Worm (Caenorhabditis elegans) whole organism, early embryonic: Measurements from ENCODE around the gene mrpl-40.

Source experiments
- B0310.2 ChIP-seq: sonication (generic microtip); optimal IDR thresholded peaks from 2 replicates; lab custom pipeline; 2016; ENCODE audit warnings: mild to moderate bottlenecking, missing genetic modification characterization, missing compliant biosample characterization
- F13C5.2 ChIP-seq: sonication (generic microtip); optimal IDR thresholded peaks from 2 replicates; lab custom pipeline; 2017; ENCODE audit warnings: mild to moderate bottlenecking, missing genetic modification characterization, inconsistent platforms, missing compliant biosample characterization
- aly-1 ChIP-seq: sonication (generic microtip); optimal IDR thresholded peaks from 2 replicates; lab custom pipeline; 2016; ENCODE audit warnings: missing genetic modification characterization, missing compliant biosample characterization
- ama-1 ChIP-seq: fragments of 150-350 bp; optimal IDR thresholded peaks from 2 replicates; lab custom pipeline; 2014
- ceh-36 ChIP-seq: sonication (generic microtip); optimal IDR thresholded peaks from 2 replicates; lab custom pipeline; 2016; ENCODE audit warnings: missing genetic modification characterization, inconsistent platforms, missing compliant biosample characterization
- ets-7 ChIP-seq: sonication (generic microtip); optimal IDR thresholded peaks from 2 replicates; lab custom pipeline; 2016; ENCODE audit warnings: missing genotype, missing genetic modification characterization, missing compliant biosample characterization
- flt-1 ChIP-seq: fragments of 200-800 bp; sonication (Bioruptor generic); IDR thresholded peaks from 2 replicates; pipeline ENCODE4 v1.3.6; 2022; ENCODE audit warnings: missing genetic modification characterization, missing compliant biosample characterization
- hmg-4 ChIP-seq: fragments of 200-800 bp; sonication (Bioruptor generic); optimal IDR thresholded peaks from 2 replicates; lab custom pipeline; 2018; ENCODE audit warnings: mild to moderate bottlenecking, missing genetic modification characterization, missing compliant biosample characterization
- hnd-1 ChIP-seq: sonication (generic microtip); optimal IDR thresholded peaks from 2 replicates; lab custom pipeline; 2016; ENCODE audit warnings: missing genetic modification characterization, missing compliant biosample characterization
- pes-1 ChIP-seq: fragments of 200-800 bp; sonication (Bioruptor generic); IDR thresholded peaks from 2 replicates; pipeline ENCODE4 v1.3.6; 2022; ENCODE audit warnings: missing genetic modification reagents, missing genetic modification characterization, missing compliant biosample characterization
- sea-1 ChIP-seq: fragments of 200-800 bp; sonication (Bioruptor generic); conservative IDR thresholded peaks from 2 replicates; pipeline ENCODE4 v1.3.6; 2022; ENCODE audit warnings: missing genetic modification characterization, missing compliant biosample characterization
- tbx-37 ChIP-seq: fragments of 200-800 bp; sonication (Bioruptor generic); conservative IDR thresholded peaks from 2 replicates; pipeline ENCODE4 v1.3.6; 2022; ENCODE audit warnings: missing genetic modification reagents, missing genetic modification characterization, missing compliant biosample characterization
- tra-4 ChIP-seq: sonication (generic microtip); optimal IDR thresholded peaks from 2 replicates; lab custom pipeline; 2017; ENCODE audit warnings: missing genetic modification characterization, missing compliant biosample characterization

- TF ChIP-seq ama-1 (no peak), pes-1 (GFP tag; lab: Robert Waterston, UW) (no peak), hmg-4 (GFP tag; lab: Kevin White, UChicago) (no peak), aly-1 (tag; lab: Kevin White, UChicago) (no peak), tra-4 (tag; lab: Kevin White, UChicago) (no peak), ceh-36 (tag; lab: Kevin White, UChicago) (no peak), B0310.2 (tag; lab: Kevin White, UChicago) (no peak), flt-1 (no peak), ets-7 (no peak), F13C5.2 (tag; lab: Kevin White, UChicago) (no peak), sea-1 (GFP tag; lab: Robert Waterston, UW) (no peak), hnd-1 (tag; lab: Kevin White, UChicago) (no peak), tbx-37 (GFP tag; lab: Robert Waterston, UW) (no peak)
Observed at ce11 chrIII:132118-132517, 44.8 kb downstream of the mrpl-40 start, which contains the start of gene pals-22.
